Worm (Caenorhabditis elegans) whole organism, L1 larva: Measurements from ENCODE around the gene ptr-24.
A peak's percentile ranks its signal among the peaks of the same experiment; 100 is the strongest.

Source experiments
- C34B4.2 ChIP-seq: sonication (generic microtip); optimal IDR thresholded peaks from 2 replicates; lab custom pipeline; 2017; ENCODE audit warnings: mild to moderate bottlenecking, missing genetic modification characterization, missing compliant biosample characterization
- Y116A8C.19 ChIP-seq: sonication (generic microtip); optimal IDR thresholded peaks from 2 replicates; lab custom pipeline; 2016; ENCODE audit warnings: missing compliant biosample characterization, missing genetic modification characterization, borderline replicate concordance
- aha-1 ChIP-seq: fragments of 150-350 bp; optimal IDR thresholded peaks from 2 replicates; lab custom pipeline; 2014; ENCODE audit warnings: missing biosample characterization, missing genetic modification characterization
- ces-1 ChIP-seq: fragments of 150-350 bp; optimal IDR thresholded peaks from 2 replicates; lab custom pipeline; 2014; ENCODE audit warnings: missing biosample characterization, missing genetic modification reagents, missing genetic modification characterization
- dpl-1 ChIP-seq, 3 experiments: fragments of 150-350 bp in 2 of 3; sonication (generic microtip) in 1 of 3; optimal IDR thresholded peaks; 2 replicates each; lab custom pipeline; 2014 to 2017; ENCODE audit warnings: missing biosample characterization in 3 of 3, missing genetic modification characterization in 3 of 3, missing genetic modification reagents in 3 of 3
- dsc-1 ChIP-seq: sonication (generic microtip); optimal IDR thresholded peaks from 2 replicates; lab custom pipeline; 2016; ENCODE audit warnings: mild to moderate bottlenecking, missing genetic modification characterization, missing compliant biosample characterization
- efl-1 ChIP-seq, 4 experiments: fragments of 150-350 bp; optimal IDR thresholded peaks in 3 of 4; peaks in 1 of 4; 1 replicate in 1 of 4; 2 replicates in 3 of 4; lab custom pipeline; 2014; ENCODE audit warnings: missing biosample characterization in 2 of 4, missing genetic modification characterization in 2 of 4, missing genetic modification reagents in 2 of 4
- efl-3 ChIP-seq: fragments of 200-800 bp; sonication (Bioruptor generic); optimal IDR thresholded peaks from 2 replicates; lab custom pipeline; 2018; ENCODE audit warnings: mild to moderate bottlenecking, missing genetic modification characterization, missing compliant biosample characterization
- egl-13 ChIP-seq: sonication (generic microtip); optimal IDR thresholded peaks from 2 replicates; lab custom pipeline; 2016; ENCODE audit warnings: missing genotype, missing genetic modification reagents, missing genetic modification characterization, missing compliant biosample characterization
- egl-27 ChIP-seq, 2 experiments: fragments of 150-350 bp in 1 of 2; sonication (generic microtip); optimal IDR thresholded peaks; 3 replicates each; lab custom pipeline; 2017 to 2018; ENCODE audit warnings: missing biosample characterization in 2 of 2, missing genetic modification characterization in 2 of 2, missing genetic modification reagents in 2 of 2
- elt-2 ChIP-seq: sonication (generic microtip); optimal IDR thresholded peaks from 2 replicates; lab custom pipeline; 2016; ENCODE audit warnings: missing genetic modification characterization, mild to moderate bottlenecking, inconsistent platforms, missing compliant biosample characterization, missing genetic modification reagents
- elt-3 ChIP-seq, 6 experiments: fragments of 150-350 bp in 1 of 6; sonication (generic microtip); optimal IDR thresholded peaks; 2 replicates each; lab custom pipeline; 2017 to 2018; ENCODE audit warnings: missing biosample characterization in 6 of 6, missing genetic modification characterization in 6 of 6, inconsistent platforms in 1 of 6
- ets-5 ChIP-seq: fragments of 200-800 bp; sonication (Bioruptor generic); IDR thresholded peaks from 2 replicates; pipeline ENCODE4 v1.3.6; 2022; ENCODE audit warnings: missing genetic modification characterization, missing compliant biosample characterization
- fos-1 ChIP-seq: fragments of 150-350 bp; optimal IDR thresholded peaks from 2 replicates; lab custom pipeline; 2014; ENCODE audit warnings: missing biosample characterization, missing genetic modification characterization
- hlh-4 ChIP-seq: sonication (generic microtip); optimal IDR thresholded peaks from 2 replicates; lab custom pipeline; 2016; ENCODE audit warnings: mild to moderate bottlenecking, missing genetic modification characterization, missing compliant biosample characterization
- isw-1 ChIP-seq: fragments of 200-800 bp; sonication (Bioruptor generic); IDR thresholded peaks from 2 replicates; pipeline ENCODE4 v1.3.6; 2022; ENCODE audit warnings: missing genetic modification characterization, missing compliant biosample characterization
- lin-13 ChIP-seq: fragments of 150-350 bp; optimal IDR thresholded peaks from 2 replicates; lab custom pipeline; 2014; ENCODE audit warnings: missing biosample characterization, missing genetic modification reagents, missing genetic modification characterization
- lin-35 ChIP-seq, 2 experiments: fragments of 150-350 bp; optimal IDR thresholded peaks; 2 replicates each; lab custom pipeline; 2014; ENCODE audit warnings: missing biosample characterization in 2 of 2, missing genetic modification characterization in 2 of 2, missing genetic modification reagents in 2 of 2
- lir-3 ChIP-seq: sonication (generic microtip); optimal IDR thresholded peaks from 2 replicates; lab custom pipeline; 2016; ENCODE audit warnings: mild to moderate bottlenecking, missing genetic modification characterization, moderate library complexity, missing compliant biosample characterization; ENCODE audit not compliant: poor library complexity
- lsy-2 ChIP-seq, 2 experiments: fragments of 150-350 bp; optimal IDR thresholded peaks; 2 replicates each; lab custom pipeline; 2014; ENCODE audit warnings: missing biosample characterization in 2 of 2, missing genetic modification characterization in 2 of 2
- mab-9 ChIP-seq: fragments of 200-800 bp; sonication (Bioruptor generic); IDR thresholded peaks from 2 replicates; pipeline ENCODE4 v1.3.6; 2022; ENCODE audit warnings: missing genetic modification reagents, missing genetic modification characterization, missing compliant biosample characterization
- mdl-1 ChIP-seq, 2 experiments: fragments of 150-350 bp; optimal IDR thresholded peaks; 2 replicates each; lab custom pipeline; 2014 to 2017; ENCODE audit warnings: missing biosample characterization in 2 of 2, missing genetic modification characterization in 2 of 2, inconsistent platforms in 1 of 2
- mef-2 ChIP-seq: fragments of 150-350 bp; optimal IDR thresholded peaks from 2 replicates; lab custom pipeline; 2014; ENCODE audit warnings: missing biosample characterization, missing genetic modification characterization
- nhr-11 ChIP-seq: fragments of 150-350 bp; optimal IDR thresholded peaks from 2 replicates; lab custom pipeline; 2014; ENCODE audit warnings: missing biosample characterization, missing genetic modification characterization
- nhr-12 ChIP-seq: sonication (generic microtip); optimal IDR thresholded peaks from 2 replicates; lab custom pipeline; 2017; ENCODE audit warnings: missing biosample characterization, missing genetic modification characterization
- nhr-20 ChIP-seq: sonication (generic microtip); optimal IDR thresholded peaks from 2 replicates; lab custom pipeline; 2016; ENCODE audit warnings: mild to moderate bottlenecking, missing genetic modification characterization, missing compliant biosample characterization
- nhr-237 ChIP-seq: fragments of 150-350 bp; optimal IDR thresholded peaks from 2 replicates; lab custom pipeline; 2014; ENCODE audit warnings: missing biosample characterization, missing genetic modification characterization
- nhr-28 ChIP-seq: fragments of 150-350 bp; optimal IDR thresholded peaks from 2 replicates; lab custom pipeline; 2014; ENCODE audit warnings: missing biosample characterization, missing genetic modification characterization
- nhr-47 ChIP-seq: sonication (generic microtip); optimal IDR thresholded peaks from 2 replicates; lab custom pipeline; 2016; ENCODE audit warnings: mild to moderate bottlenecking, missing genetic modification characterization, moderate library complexity, missing compliant biosample characterization
- nhr-76 ChIP-seq: sonication (generic microtip); optimal IDR thresholded peaks from 2 replicates; lab custom pipeline; 2017; ENCODE audit warnings: missing biosample characterization, missing genetic modification characterization
- nhr-77 ChIP-seq: fragments of 150-350 bp; optimal IDR thresholded peaks from 2 replicates; lab custom pipeline; 2014; ENCODE audit warnings: missing biosample characterization, missing genetic modification characterization
- nhr-84 ChIP-seq: sonication (generic microtip); optimal IDR thresholded peaks from 2 replicates; lab custom pipeline; 2017; ENCODE audit warnings: missing biosample characterization, missing genetic modification characterization
- nhr-85 ChIP-seq: sonication (generic microtip); peaks from one replicate; lab custom pipeline; 2016; ENCODE audit warnings: missing genetic modification characterization, inconsistent platforms, missing compliant biosample characterization
- nhr-90 ChIP-seq: sonication (generic microtip); optimal IDR thresholded peaks from 2 replicates; lab custom pipeline; 2016; ENCODE audit warnings: mild to moderate bottlenecking, missing genetic modification characterization, missing compliant biosample characterization; ENCODE audit not compliant: poor library complexity
- pag-3 ChIP-seq: sonication (generic microtip); optimal IDR thresholded peaks from 2 replicates; lab custom pipeline; 2017; ENCODE audit warnings: missing genetic modification characterization, mild to moderate bottlenecking, missing compliant biosample characterization, antibody characterized with exemption, borderline replicate concordance; ENCODE audit not compliant: insufficient read depth
- pqm-1 ChIP-seq: sonication (generic microtip); optimal IDR thresholded peaks from 3 replicates; lab custom pipeline; 2017; ENCODE audit warnings: missing biosample characterization, missing genetic modification characterization
- snpc-4 ChIP-seq: fragments of 150-350 bp; optimal IDR thresholded peaks from 2 replicates; lab custom pipeline; 2014; ENCODE audit warnings: missing biosample characterization, missing genetic modification characterization
- sptf-1 ChIP-seq: fragments of 150-350 bp; optimal IDR thresholded peaks from 2 replicates; lab custom pipeline; 2014; ENCODE audit warnings: missing biosample characterization, missing genetic modification characterization
- unc-130 ChIP-seq: fragments of 150-350 bp; optimal IDR thresholded peaks from 2 replicates; lab custom pipeline; 2017; ENCODE audit warnings: missing biosample characterization, missing genetic modification characterization, inconsistent platforms
- zag-1 ChIP-seq: fragments of 150-350 bp; optimal IDR thresholded peaks from 2 replicates; lab custom pipeline; 2014; ENCODE audit warnings: missing biosample characterization, missing genetic modification characterization
- zip-4 ChIP-seq: fragments of 200-800 bp; sonication (Bioruptor generic); optimal IDR thresholded peaks from 2 replicates; lab custom pipeline; 2018; ENCODE audit warnings: mild to moderate bottlenecking, missing genetic modification characterization, moderate library complexity, missing compliant biosample characterization
- ztf-11 ChIP-seq, 2 experiments: sonication (generic microtip); optimal IDR thresholded peaks; 2 replicates each; lab custom pipeline; 2016 to 2017; ENCODE audit warnings: missing genetic modification characterization in 2 of 2, missing biosample characterization in 1 of 2, missing compliant biosample characterization in 1 of 2
- ztf-4 ChIP-seq: fragments of 150-350 bp; optimal IDR thresholded peaks from 2 replicates; lab custom pipeline; 2014; ENCODE audit warnings: missing biosample characterization, missing genetic modification characterization

ptr-24 gene

DNA sequence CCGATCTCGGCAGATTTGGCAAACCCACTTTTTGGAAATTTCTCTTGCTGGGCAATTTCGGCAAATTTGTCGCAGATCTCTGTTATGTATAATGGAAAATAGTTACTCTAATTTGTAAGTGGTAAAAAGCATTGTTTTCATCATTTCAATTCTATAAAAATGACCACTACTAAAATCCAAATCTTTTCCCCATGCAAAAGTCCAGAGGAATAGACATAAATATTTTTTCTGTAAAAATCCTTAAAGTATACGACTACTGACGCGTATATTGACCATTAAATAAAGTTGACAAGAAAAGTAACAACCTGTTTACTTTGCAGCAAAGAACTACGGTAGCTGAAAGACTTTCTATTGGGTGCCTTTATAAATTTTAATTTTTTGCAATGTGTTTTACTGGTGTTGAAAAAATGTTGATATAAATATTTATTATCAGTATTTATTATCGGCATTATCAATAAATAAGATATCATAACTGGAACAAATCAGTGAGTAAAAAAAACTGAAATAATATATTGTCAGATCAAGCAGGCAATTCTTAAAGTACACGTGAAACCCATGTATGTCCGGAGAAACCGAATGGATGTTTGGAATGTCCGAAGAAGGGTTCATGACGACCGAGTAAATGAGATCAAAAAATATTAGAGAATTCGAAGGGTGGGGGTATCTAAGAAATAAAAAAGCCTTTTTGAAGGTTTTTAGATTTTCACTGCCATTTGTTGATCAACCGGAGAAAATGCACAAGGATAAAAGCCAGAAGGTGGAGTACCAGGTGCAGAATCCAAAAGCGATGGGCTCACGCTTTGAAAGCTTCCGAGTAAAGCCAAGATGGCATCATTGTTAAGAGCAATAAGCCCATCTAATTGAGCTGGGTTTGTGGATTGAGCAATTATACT is 11.6 kb downstream of the ptr-24 start (continued):
- TF ChIP-seq dsc-1 (tag; lab: Kevin White, UChicago) (no peak), zag-1 (tag; lab: Kevin White, UChicago) (no peak), mef-2 (no peak), nhr-76 (no peak), egl-13 (tag; lab: Kevin White, UChicago) (no peak), fos-1 (tag; lab: Kevin White, UChicago) (no peak), nhr-11 (tag; lab: Kevin White, UChicago) (no peak), nhr-28 (tag; lab: Kevin White, UChicago) (no peak), ets-5 (GFP tag; lab: Robert Waterston, UW) (no peak), hlh-4 (tag; lab: Kevin White, UChicago) (no peak), egl-27 (tag; optimal IDR thresholded peaks at IDR 0.05; lab: Kevin White, UChicago) (no peak), unc-130 (tag; lab: Kevin White, UChicago) (no peak), mab-9 (GFP tag; lab: Robert Waterston, UW) (no peak), nhr-85 (tag; lab: Kevin White, UChicago) (peak; percentile 23), lsy-2 (tag; optimal IDR thresholded peaks at IDR 0.05; lab: Kevin White, UChicago) (peak; percentile 39 to 43), mdl-1 (tag; optimal IDR thresholded peaks at IDR 0.05; lab: Kevin White, UChicago) (no peak), lin-13 (GFP tag; lab: Kevin White, UChicago) (peak; percentile 46), nhr-77 (tag; lab: Kevin White, UChicago) (no peak), lir-3 (tag; lab: Kevin White, UChicago) (no peak), nhr-12 (tag; lab: Kevin White, UChicago) (no peak), ztf-11 (tag; optimal IDR thresholded peaks at IDR 0.05; lab: Kevin White, UChicago) (peak in 1 of 2 experiments; percentile 6), ztf-4 (tag; lab: Kevin White, UChicago) (peak; percentile 80), elt-3 (tag; optimal IDR thresholded peaks at IDR 0.05; lab: Kevin White, UChicago) (peak in 1 of 6 experiments; percentile 62), lin-35 (GFP tag; optimal IDR thresholded peaks at IDR 0.05; lab: Kevin White, UChicago) (peak in 1 of 2 experiments; percentile 18), nhr-47 (peak; percentile 66), pag-3 (tag; lab: Kevin White, UChicago) (no peak), nhr-84 (tag; lab: Kevin White, UChicago) (no peak), efl-1 (optimal IDR thresholded peaks at IDR 0.05; lab: Kevin White, UChicago) (no peak), efl-1 (GFP tag; optimal IDR thresholded peaks at IDR 0.05 in 1 of 2; lab: Kevin White, UChicago) (peak in 1 of 2 experiments; percentile 67), isw-1 (GFP tag; lab: Robert Waterston, UW) (no peak), efl-3 (GFP tag; lab: Kevin White, UChicago) (no peak), pqm-1 (tag; lab: Kevin White, UChicago) (no peak), zip-4 (GFP tag; lab: Kevin White, UChicago) (no peak), snpc-4 (tag; lab: Kevin White, UChicago) (no peak), nhr-20 (tag; lab: Kevin White, UChicago) (peak; percentile 52), Y116A8C.19 (tag; lab: Kevin White, UChicago) (no peak), sptf-1 (tag; lab: Kevin White, UChicago) (no peak)

DNA sequence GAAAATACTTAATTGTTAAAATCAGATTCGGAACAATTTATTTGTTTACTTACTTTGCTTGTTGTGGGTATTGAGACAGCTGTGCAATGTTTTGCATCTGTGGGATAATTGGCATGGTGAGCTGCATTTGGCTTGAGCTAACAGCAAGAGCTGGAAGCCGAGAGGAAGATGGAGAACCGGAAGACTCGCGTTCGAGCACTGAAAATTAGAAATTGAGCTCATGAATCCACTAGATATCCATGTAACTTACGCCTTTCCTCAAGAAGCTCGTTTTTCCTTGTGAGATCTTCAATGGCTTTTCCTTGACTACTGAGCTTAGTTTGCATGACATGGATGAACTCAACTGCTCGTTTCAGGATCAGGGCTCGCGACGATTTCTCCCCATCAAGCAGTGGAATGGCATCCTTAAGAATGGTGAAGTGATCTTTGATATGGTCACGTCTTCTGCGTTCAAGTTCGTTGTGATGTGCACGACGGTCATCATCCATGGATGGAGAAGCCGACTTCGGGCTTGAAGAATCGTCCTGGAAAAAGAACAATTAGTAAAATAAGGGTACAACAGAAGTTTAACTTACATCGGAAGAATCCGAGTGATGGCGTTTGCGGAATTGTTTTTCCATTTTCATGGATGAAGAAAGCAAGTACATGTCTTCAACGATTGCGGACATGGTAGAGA is 12.4 kb downstream of the ptr-24 start:
- no peak for TF ChIP-seq efl-1 (optimal IDR thresholded peaks at IDR 0.05; lab: Kevin White, UChicago)
- peak in 1 of 2 experiments; percentile 67 for TF ChIP-seq efl-1 (GFP tag; optimal IDR thresholded peaks at IDR 0.05 in 1 of 2; lab: Kevin White, UChicago)
- no peak for TF ChIP-seq ces-1
- no peak for TF ChIP-seq nhr-237 (tag; lab: Kevin White, UChicago)
- TF ChIP-seq aha-1 (tag; lab: Kevin White, UChicago), result no peak
- no peak for TF ChIP-seq C34B4.2 (tag; lab: Kevin White, UChicago)
- no peak for TF ChIP-seq nhr-90 (tag; lab: Kevin White, UChicago)
- no peak for TF ChIP-seq lin-13 (GFP tag; lab: Kevin White, UChicago)
- no peak for TF ChIP-seq dpl-1 (GFP tag; optimal IDR thresholded peaks at IDR 0.05; lab: Kevin White, UChicago)
- TF ChIP-seq elt-2, result no peak
- TF ChIP-seq, all 84 proteins: peak for 1
